Worm (Caenorhabditis elegans) whole organism, mixed stage, embryonic: ENCODE data around the gene clh-6.

Source experiments
- M03D4.4 ChIP-seq: sonication (generic microtip); optimal IDR thresholded peaks from 2 replicates; lab custom pipeline; 2017; ENCODE audit warnings: mild to moderate bottlenecking, missing genetic modification characterization, missing compliant biosample characterization
- ces-1 ChIP-seq: fragments of 150-350 bp; optimal IDR thresholded peaks from 2 replicates; lab custom pipeline; 2014; ENCODE audit warnings: missing biosample characterization, missing genetic modification reagents, missing genetic modification characterization
- elt-3 ChIP-seq: fragments of 150-350 bp; optimal IDR thresholded peaks from 2 replicates; lab custom pipeline; 2014; ENCODE audit warnings: missing biosample characterization, missing genetic modification characterization
- hlh-1 ChIP-seq: fragments of 150-350 bp; optimal IDR thresholded peaks from 2 replicates; lab custom pipeline; 2014; ENCODE audit warnings: missing biosample characterization, missing genetic modification reagents, missing genetic modification characterization
- nhr-2 ChIP-seq: fragments of 150-350 bp; optimal IDR thresholded peaks from 2 replicates; lab custom pipeline; 2014; ENCODE audit warnings: missing biosample characterization, missing genetic modification characterization
- nhr-28 ChIP-seq: fragments of 150-350 bp; optimal IDR thresholded peaks from 2 replicates; lab custom pipeline; 2014; ENCODE audit warnings: missing biosample characterization, missing genetic modification characterization
- snpc-4 ChIP-seq: fragments of 150-350 bp; optimal IDR thresholded peaks from 2 replicates; lab custom pipeline; 2014; ENCODE audit warnings: missing biosample characterization, missing genetic modification characterization
- sptf-1 ChIP-seq: sonication (generic microtip); optimal IDR thresholded peaks from 2 replicates; lab custom pipeline; 2017; ENCODE audit warnings: mild to moderate bottlenecking, missing genetic modification characterization, moderate library complexity, missing compliant biosample characterization
- unc-62 ChIP-seq: fragments of 150-350 bp; optimal IDR thresholded peaks from 2 replicates; lab custom pipeline; 2014; ENCODE audit warnings: missing biosample characterization, missing genetic modification reagents, missing genetic modification characterization
- ztf-11 ChIP-seq: fragments of 150-350 bp; optimal IDR thresholded peaks from 2 replicates; lab custom pipeline; 2014; ENCODE audit warnings: missing biosample characterization, missing genetic modification characterization

- no peak for TF ChIP-seq unc-62
- TF ChIP-seq ztf-11 (tag; lab: Kevin White, UChicago), result no peak
- no peak for TF ChIP-seq snpc-4 (tag; lab: Kevin White, UChicago)
- no peak for TF ChIP-seq sptf-1 (tag; lab: Kevin White, UChicago)
- no peak for TF ChIP-seq nhr-2
- no peak for TF ChIP-seq hlh-1
- no peak for TF ChIP-seq ces-1 (GFP tag; lab: Kevin White, UChicago)
- TF ChIP-seq nhr-28, result no peak
- TF ChIP-seq M03D4.4 (tag; lab: Kevin White, UChicago), result no peak
- TF ChIP-seq elt-3 (tag; lab: Kevin White, UChicago), result no peak
Measured at ce11 chrV:12068437-12068836, 5.3 kb upstream of the clh-6 start, which contains the start of gene kmo-2.
